Worm (Caenorhabditis elegans) whole organism, L4 larva: ENCODE measurements around the gene R07C12.3.

Source experiments
- aly-2 ChIP-seq: sonication (generic microtip); optimal IDR thresholded peaks from 2 replicates; lab custom pipeline; 2018; ENCODE audit warnings: missing biosample characterization, missing genetic modification characterization
- dpl-1 ChIP-seq: fragments of 150-350 bp; optimal IDR thresholded peaks from 2 replicates; lab custom pipeline; 2014; ENCODE audit warnings: missing biosample characterization, missing genetic modification reagents, missing genetic modification characterization
- hif-1 ChIP-seq, 2 experiments: sonication (generic microtip); optimal IDR thresholded peaks; 2 replicates each; lab custom pipeline; 2016 to 2017; ENCODE audit warnings: missing compliant biosample characterization in 2 of 2, missing genetic modification characterization in 2 of 2, missing genetic modification reagents in 2 of 2, missing genotype in 2 of 2, mild to moderate bottlenecking in 1 of 2
- lin-13 ChIP-seq: fragments of 150-350 bp; optimal IDR thresholded peaks from 2 replicates; lab custom pipeline; 2014; ENCODE audit warnings: missing biosample characterization, missing genetic modification reagents, missing genetic modification characterization
- lin-39 ChIP-seq: fragments of 150-350 bp; optimal IDR thresholded peaks from 2 replicates; lab custom pipeline; 2014; ENCODE audit warnings: missing biosample characterization, missing genetic modification reagents, missing genetic modification characterization
- madf-5 ChIP-seq, 2 experiments: fragments of 200-800 bp; sonication (Bioruptor generic); IDR thresholded peaks; 2 replicates each; pipeline ENCODE4 v1.3.6; 2022; ENCODE audit warnings: missing compliant biosample characterization in 2 of 2, missing genetic modification characterization in 2 of 2
- nhr-10 ChIP-seq: fragments of 150-350 bp; optimal IDR thresholded peaks from 2 replicates; lab custom pipeline; 2014; ENCODE audit warnings: missing biosample characterization, missing genetic modification characterization
- nhr-11 ChIP-seq: fragments of 150-350 bp; optimal IDR thresholded peaks from 2 replicates; lab custom pipeline; 2014; ENCODE audit warnings: missing biosample characterization, missing genetic modification characterization
- snpc-4 ChIP-seq: fragments of 150-350 bp; optimal IDR thresholded peaks from 2 replicates; lab custom pipeline; 2014; ENCODE audit warnings: missing biosample characterization, missing genetic modification characterization

DNA sequence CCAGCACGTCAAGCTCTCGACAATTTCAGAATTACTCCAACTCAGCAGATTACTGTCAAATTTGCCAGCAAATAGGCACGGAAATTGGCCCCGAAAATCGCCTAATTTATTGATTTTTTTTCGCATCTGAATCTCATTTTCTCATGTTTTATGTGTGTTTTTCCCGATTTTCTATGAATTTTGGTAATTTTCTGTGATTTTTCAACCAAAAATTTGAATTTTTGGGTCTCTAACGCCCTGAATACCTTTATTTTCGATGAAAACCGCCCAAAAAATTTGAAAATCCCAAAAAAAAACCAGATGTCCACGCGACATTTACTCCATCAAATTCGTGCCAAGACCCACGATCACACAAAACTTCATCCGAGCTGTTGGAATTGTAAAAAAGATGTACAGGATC lies 31.2 kb downstream of the R07C12.3 start, which contains the start of gene dnj-15:
- no peak for TF ChIP-seq snpc-4 (tag; lab: Kevin White, UChicago)
- TF ChIP-seq aly-2 (tag; lab: Kevin White, UChicago): no peak
- no peak for TF ChIP-seq nhr-10
- no peak for TF ChIP-seq lin-39 (tag; lab: Kevin White, UChicago)
- no peak for TF ChIP-seq nhr-11
- TF ChIP-seq dpl-1 (GFP tag; lab: Kevin White, UChicago): no peak
- no peak for TF ChIP-seq lin-13 (GFP tag; lab: Kevin White, UChicago)
- no peak for TF ChIP-seq madf-5 (GFP tag; IDR thresholded peaks at IDR 0.05; lab: Robert Waterston, UW)
- no peak for TF ChIP-seq hif-1 (tag; optimal IDR thresholded peaks at IDR 0.05; lab: Kevin White, UChicago)
